Fruit fly (Drosophila melanogaster): Measurements from ENCODE around the gene exex.

DNA sequence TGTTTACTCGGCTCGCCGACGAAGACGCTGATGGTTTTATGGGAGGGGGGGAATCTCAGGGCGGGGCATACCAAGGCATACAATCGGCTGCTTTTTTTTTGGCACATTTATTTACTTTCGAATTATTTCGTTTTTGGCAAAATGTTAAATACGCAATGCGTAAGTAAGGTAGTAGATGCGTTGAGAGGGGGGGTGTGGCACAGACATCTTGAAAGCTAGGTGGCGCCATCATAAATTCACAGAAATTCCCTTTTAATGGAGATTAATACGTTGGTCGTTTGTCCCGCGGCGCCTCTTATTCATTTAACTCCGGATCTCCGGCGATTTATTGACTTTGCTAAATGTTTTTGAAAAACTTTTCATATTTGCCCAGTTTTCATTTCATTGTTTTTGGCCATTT is 6.5 kb upstream of the exex start:
- TF ChIP-seq Hr83 (GFP tag; optimal IDR thresholded peaks at IDR 0.05; ENCODE audit: poor library complexity, severe bottlenecking) = no peak
- no peak for TF ChIP-seq Myc (optimal IDR thresholded peaks at IDR 0.05)
- no peak for TF ChIP-seq CG32264 (GFP tag; optimal IDR thresholded peaks at IDR 0.05)
- no peak for TF ChIP-seq Dif (GFP tag; optimal IDR thresholded peaks at IDR 0.05; ENCODE audit: partially characterized antibody)
- no peak for TF ChIP-seq pan (optimal IDR thresholded peaks at IDR 0.05)
- TF ChIP-seq usp (GFP tag; optimal IDR thresholded peaks at IDR 0.05) = no peak
- TF ChIP-seq Hr78 (GFP tag; optimal IDR thresholded peaks at IDR 0.05) = no peak
- TF ChIP-seq dmrt93B (GFP tag; optimal IDR thresholded peaks at IDR 0.05) = no peak
- TF ChIP-seq h (GFP tag; optimal IDR thresholded peaks at IDR 0.05) = no peak
- no peak for TF ChIP-seq fru (GFP tag; optimal IDR thresholded peaks at IDR 0.05)
- no peak for TF ChIP-seq Hnf4 (GFP tag; optimal IDR thresholded peaks at IDR 0.05)
- TF ChIP-seq Sp1 (GFP tag; optimal IDR thresholded peaks at IDR 0.05) = no peak
